Worm (Caenorhabditis elegans) whole organism, L3 larva: Measurements from ENCODE around the gene R10H10.3.
A peak's percentile ranks its signal among the peaks of the same experiment; 100 is the strongest.

Source experiments
- R02D3.7 ChIP-seq: fragments of 150-350 bp; optimal IDR thresholded peaks from 2 replicates; lab custom pipeline; 2014; ENCODE audit warnings: missing biosample characterization, missing genetic modification characterization
- aly-2 ChIP-seq: fragments of 150-350 bp; optimal IDR thresholded peaks from 2 replicates; lab custom pipeline; 2014; ENCODE audit warnings: missing biosample characterization, missing genetic modification characterization
- ama-1 ChIP-seq: fragments of 150-350 bp; optimal IDR thresholded peaks from 2 replicates; lab custom pipeline; 2018
- ceh-16 ChIP-seq: sonication (generic microtip); optimal IDR thresholded peaks from 2 replicates; lab custom pipeline; 2017; ENCODE audit warnings: missing biosample characterization, missing genetic modification characterization
- ceh-28 ChIP-seq: fragments of 150-350 bp; optimal IDR thresholded peaks from 2 replicates; lab custom pipeline; 2014; ENCODE audit warnings: missing biosample characterization, missing genetic modification reagents, missing genetic modification characterization
- ceh-82 ChIP-seq: fragments of 150-350 bp; optimal IDR thresholded peaks from 2 replicates; lab custom pipeline; 2014; ENCODE audit warnings: missing biosample characterization, missing genetic modification characterization
- ceh-9 ChIP-seq: sonication (generic microtip); optimal IDR thresholded peaks from 2 replicates; lab custom pipeline; 2018; ENCODE audit warnings: missing biosample characterization, missing genetic modification characterization
- daf-12 ChIP-seq: fragments of 150-350 bp; optimal IDR thresholded peaks from 2 replicates; lab custom pipeline; 2014; ENCODE audit warnings: missing biosample characterization, missing genetic modification reagents, missing genetic modification characterization
- egl-27 ChIP-seq: sonication (generic microtip); optimal IDR thresholded peaks from 4 replicates; lab custom pipeline; 2017; ENCODE audit warnings: missing biosample characterization, missing genetic modification reagents, missing genetic modification characterization
- egl-5 ChIP-seq: fragments of 150-350 bp; optimal IDR thresholded peaks from 2 replicates; lab custom pipeline; 2017; ENCODE audit warnings: missing biosample characterization, missing genetic modification reagents, missing genetic modification characterization, inconsistent platforms
- elt-1 ChIP-seq: fragments of 150-350 bp; optimal IDR thresholded peaks from 2 replicates; lab custom pipeline; 2014; ENCODE audit warnings: missing biosample characterization, missing genetic modification characterization
- elt-2 ChIP-seq: sonication (generic microtip); optimal IDR thresholded peaks from 2 replicates; lab custom pipeline; 2016; ENCODE audit warnings: missing genetic modification reagents, mild to moderate bottlenecking, missing genetic modification characterization, missing compliant biosample characterization
- elt-3 ChIP-seq, 3 experiments: fragments of 150-350 bp in 1 of 3; sonication (generic microtip) in 2 of 3; optimal IDR thresholded peaks; 2 replicates in 2 of 3; 4 replicates in 1 of 3; lab custom pipeline; 2014 to 2017; ENCODE audit warnings: missing biosample characterization in 3 of 3, missing genetic modification characterization in 3 of 3
- fkh-10 ChIP-seq: sonication (generic microtip); optimal IDR thresholded peaks from 2 replicates; lab custom pipeline; 2017; ENCODE audit warnings: missing biosample characterization, missing genetic modification reagents, missing genetic modification characterization
- fkh-2 ChIP-seq: fragments of 150-350 bp; optimal IDR thresholded peaks from 2 replicates; lab custom pipeline; 2014; ENCODE audit warnings: missing biosample characterization, missing genetic modification reagents, missing genetic modification characterization
- fos-1 ChIP-seq: fragments of 150-350 bp; optimal IDR thresholded peaks from 2 replicates; lab custom pipeline; 2014; ENCODE audit warnings: missing biosample characterization, missing genetic modification characterization
- hmg-11 ChIP-seq: sonication (generic microtip); optimal IDR thresholded peaks from 2 replicates; lab custom pipeline; 2016; ENCODE audit warnings: missing genetic modification characterization, missing compliant biosample characterization
- jun-1 ChIP-seq: fragments of 150-350 bp; optimal IDR thresholded peaks from 2 replicates; lab custom pipeline; 2014; ENCODE audit warnings: missing biosample characterization, missing genetic modification reagents, missing genetic modification characterization
- lin-15B ChIP-seq: fragments of 150-350 bp; optimal IDR thresholded peaks from 2 replicates; lab custom pipeline; 2014; ENCODE audit warnings: missing biosample characterization, missing genetic modification characterization
- lin-39 ChIP-seq: fragments of 150-350 bp; optimal IDR thresholded peaks from 2 replicates; lab custom pipeline; 2018; ENCODE audit warnings: missing biosample characterization, missing genetic modification reagents, missing genetic modification characterization
- lsy-12 ChIP-seq: sonication (generic microtip); optimal IDR thresholded peaks from 2 replicates; lab custom pipeline; 2016; ENCODE audit warnings: mild to moderate bottlenecking, missing genetic modification characterization, missing compliant biosample characterization
- mdl-1 ChIP-seq: fragments of 150-350 bp; optimal IDR thresholded peaks from 2 replicates; lab custom pipeline; 2014; ENCODE audit warnings: missing biosample characterization, missing genetic modification characterization
- mml-1 ChIP-seq: fragments of 150-350 bp; sonication (generic microtip); optimal IDR thresholded peaks from 3 replicates; lab custom pipeline; 2014; ENCODE audit warnings: missing biosample characterization, missing genetic modification characterization
- nfya-1 ChIP-seq: sonication (generic microtip); optimal IDR thresholded peaks from 2 replicates; lab custom pipeline; 2017; ENCODE audit warnings: missing genetic modification characterization, mild to moderate bottlenecking, missing compliant biosample characterization, antibody characterized with exemption, moderate library complexity; ENCODE audit not compliant: insufficient read depth
- nhr-11 ChIP-seq: fragments of 150-350 bp; optimal IDR thresholded peaks from 2 replicates; lab custom pipeline; 2014; ENCODE audit warnings: missing biosample characterization, missing genetic modification characterization
- nhr-12 ChIP-seq: fragments of 150-350 bp; optimal IDR thresholded peaks from 2 replicates; lab custom pipeline; 2014; ENCODE audit warnings: missing biosample characterization, missing genetic modification characterization
- nhr-23 ChIP-seq: fragments of 150-350 bp; optimal IDR thresholded peaks from 2 replicates; lab custom pipeline; 2014; ENCODE audit warnings: missing biosample characterization, missing genetic modification reagents, missing genetic modification characterization
- nhr-237 ChIP-seq: fragments of 150-350 bp; optimal IDR thresholded peaks from 2 replicates; lab custom pipeline; 2014; ENCODE audit warnings: missing biosample characterization, missing genetic modification characterization
- nhr-25 ChIP-seq: sonication (generic microtip); optimal IDR thresholded peaks from 2 replicates; lab custom pipeline; 2017; ENCODE audit warnings: missing biosample characterization, missing genetic modification characterization
- nhr-28 ChIP-seq: fragments of 150-350 bp; optimal IDR thresholded peaks from 2 replicates; lab custom pipeline; 2014; ENCODE audit warnings: missing biosample characterization, missing genetic modification characterization
- nhr-43 ChIP-seq: sonication (generic microtip); optimal IDR thresholded peaks from 2 replicates; lab custom pipeline; 2016; ENCODE audit warnings: mild to moderate bottlenecking, missing genetic modification characterization, missing compliant biosample characterization; ENCODE audit not compliant: poor library complexity, severe bottlenecking
- nhr-67 ChIP-seq: fragments of 150-350 bp; optimal IDR thresholded peaks from 2 replicates; lab custom pipeline; 2014; ENCODE audit warnings: missing biosample characterization, missing genetic modification characterization
- nhr-76 ChIP-seq: fragments of 150-350 bp; sonication (generic microtip); optimal IDR thresholded peaks from 5 replicates; lab custom pipeline; 2014; ENCODE audit warnings: missing biosample characterization, missing genetic modification characterization
- nhr-77 ChIP-seq: fragments of 150-350 bp; optimal IDR thresholded peaks from 2 replicates; lab custom pipeline; 2014; ENCODE audit warnings: missing biosample characterization, missing genetic modification characterization
- pha-4 ChIP-seq: fragments of 150-350 bp; optimal IDR thresholded peaks from 2 replicates; lab custom pipeline; 2014; ENCODE audit warnings: missing biosample characterization, missing genetic modification reagents, missing genetic modification characterization
- pqm-1 ChIP-seq: fragments of 150-350 bp; optimal IDR thresholded peaks from 2 replicates; lab custom pipeline; 2017; ENCODE audit warnings: missing biosample characterization, missing genetic modification characterization, inconsistent platforms
- sea-2 ChIP-seq: fragments of 150-350 bp; sonication (generic microtip); optimal IDR thresholded peaks from 4 replicates; lab custom pipeline; 2014; ENCODE audit warnings: missing biosample characterization, missing genetic modification reagents, missing genetic modification characterization
- skn-1 ChIP-seq: fragments of 150-350 bp; optimal IDR thresholded peaks from 2 replicates; lab custom pipeline; 2014; ENCODE audit warnings: missing biosample characterization, missing genetic modification characterization
- snpc-4 ChIP-seq: fragments of 150-350 bp; optimal IDR thresholded peaks from 2 replicates; lab custom pipeline; 2014; ENCODE audit warnings: missing biosample characterization, missing genetic modification characterization
- tbx-2 ChIP-seq: sonication (generic microtip); optimal IDR thresholded peaks from 2 replicates; lab custom pipeline; 2016; ENCODE audit warnings: mild to moderate bottlenecking, missing genetic modification characterization, missing compliant biosample characterization
- unc-39 ChIP-seq: sonication (generic microtip); optimal IDR thresholded peaks from 4 replicates; lab custom pipeline; 2017; ENCODE audit warnings: missing biosample characterization, missing genetic modification characterization
- unc-62 ChIP-seq: fragments of 150-350 bp; sonication (generic microtip); optimal IDR thresholded peaks from 4 replicates; lab custom pipeline; 2014; ENCODE audit warnings: missing biosample characterization, missing genetic modification reagents, missing genetic modification characterization
- zag-1 ChIP-seq: fragments of 150-350 bp; optimal IDR thresholded peaks from 2 replicates; lab custom pipeline; 2014; ENCODE audit warnings: missing biosample characterization, missing genetic modification characterization
- ztf-11 ChIP-seq: fragments of 150-350 bp; optimal IDR thresholded peaks from 2 replicates; lab custom pipeline; 2014; ENCODE audit warnings: missing biosample characterization, missing genetic modification characterization
- ztf-4 ChIP-seq: fragments of 150-350 bp; optimal IDR thresholded peaks from 2 replicates; lab custom pipeline; 2014; ENCODE audit warnings: missing biosample characterization, missing genetic modification characterization

R10H10.3 gene

DNA sequence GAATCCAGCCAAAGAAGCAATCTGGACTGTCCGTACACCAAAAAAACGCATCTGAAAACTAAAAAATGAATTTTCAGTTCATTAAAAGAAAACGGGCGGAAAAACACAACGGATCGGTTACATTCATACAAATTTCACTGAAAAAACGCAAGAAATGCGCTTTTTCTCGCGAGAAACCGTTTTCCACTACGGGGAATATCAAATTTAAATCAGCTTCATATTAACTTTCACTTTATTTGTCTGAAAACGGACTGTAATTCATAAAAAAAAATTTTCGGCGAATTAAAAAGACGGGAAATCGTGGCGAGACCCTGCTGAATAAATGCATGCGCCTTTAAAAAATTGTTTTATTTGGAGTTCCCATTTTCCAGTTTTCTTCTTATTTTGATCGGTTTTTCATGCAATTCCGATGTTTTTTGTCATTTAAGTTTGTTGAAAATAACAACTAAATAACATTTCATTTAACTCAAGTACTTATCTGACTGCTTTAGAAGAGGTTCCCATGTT is 20.5 kb upstream of the R10H10.3 start, which contains the start of gene pges-2:
TSS of gene pges-2 (minus strand) at position 51 of the 507 bp plus-strand sequence.
- peak; percentile 40 for TF ChIP-seq lin-15B
- no peak for TF ChIP-seq nhr-25 (tag; lab: Kevin White, UChicago)
- TF ChIP-seq ceh-9, result no peak
- no peak for TF ChIP-seq daf-12 (tag; lab: Kevin White, UChicago)
- TF ChIP-seq nhr-28, result no peak
- no peak for TF ChIP-seq elt-2 (tag; lab: Kevin White, UChicago)
- no peak for TF ChIP-seq lin-39
- TF ChIP-seq mml-1 (tag; lab: Kevin White, UChicago), result no peak
- no peak for TF ChIP-seq fkh-2 (tag; lab: Kevin White, UChicago)
- TF ChIP-seq snpc-4 (tag; lab: Kevin White, UChicago), result peak; percentile 3
- TF ChIP-seq fos-1 (tag; lab: Kevin White, UChicago), result no peak
- peak; percentile 35 for TF ChIP-seq pqm-1
- TF ChIP-seq unc-39 (tag; lab: Kevin White, UChicago), result no peak
- no peak for TF ChIP-seq skn-1 (tag; lab: Kevin White, UChicago)
- TF ChIP-seq ceh-16, result no peak
- peak; percentile 43 for TF ChIP-seq nfya-1
- no peak for TF ChIP-seq ztf-11 (tag; lab: Kevin White, UChicago)
- no peak for TF ChIP-seq egl-27 (tag; lab: Kevin White, UChicago)
- peak; percentile 36 for TF ChIP-seq pha-4
- no peak for TF ChIP-seq nhr-77 (tag; lab: Kevin White, UChicago)
- peak; percentile 42 for TF ChIP-seq hmg-11 (tag; lab: Kevin White, UChicago)
- TF ChIP-seq aly-2 (tag; lab: Kevin White, UChicago), result no peak
- no peak for TF ChIP-seq mdl-1
- TF ChIP-seq elt-3 (tag; optimal IDR thresholded peaks at IDR 0.05; lab: Kevin White, UChicago), result no peak
- no peak for TF ChIP-seq jun-1
- no peak for TF ChIP-seq ceh-28 (tag; lab: Kevin White, UChicago)
- no peak for TF ChIP-seq ceh-82 (tag; lab: Kevin White, UChicago)
- no peak for TF ChIP-seq nhr-12 (tag; lab: Kevin White, UChicago)
- TF ChIP-seq, all 47 proteins: peak for 6

ce11 chrIV:10368326-10368725 is 20.0 kb upstream of the R10H10.3 start, which contains the start of gene iars-1:
TSS of gene iars-1 (plus strand) at chrIV:10368601.
- TF ChIP-seq nhr-25 (tag; lab: Kevin White, UChicago), result no peak
- TF ChIP-seq, all 47 proteins: peak for 0

- TF ChIP-seq tbx-2 (peak; percentile 51), unc-39 (tag; lab: Kevin White, UChicago) (no peak), elt-1 (tag; lab: Kevin White, UChicago) (no peak), jun-1 (peak; percentile 19), nhr-25 (tag; lab: Kevin White, UChicago) (peak; percentile 25), pqm-1 (peak; percentile 23), fos-1 (tag; lab: Kevin White, UChicago) (no peak), mdl-1 (no peak), nhr-77 (tag; lab: Kevin White, UChicago) (peak; percentile 19), skn-1 (tag; lab: Kevin White, UChicago) (no peak), sea-2 (GFP tag; lab: Kevin White, UChicago) (no peak), nhr-28 (no peak), ztf-11 (tag; lab: Kevin White, UChicago) (no peak), egl-5 (tag; lab: Kevin White, UChicago) (peak; percentile 91), ceh-9 (no peak), ceh-28 (tag; lab: Kevin White, UChicago) (peak; percentile 47), mml-1 (tag; lab: Kevin White, UChicago) (no peak), nhr-23 (tag; lab: Kevin White, UChicago) (peak; percentile 77), nhr-237 (tag; lab: Kevin White, UChicago) (no peak), elt-2 (tag; lab: Kevin White, UChicago) (peak; percentile 20), nfya-1 (peak; percentile 72), lin-39 (no peak), R02D3.7 (tag; lab: Kevin White, UChicago) (peak; percentile 13), nhr-76 (tag; lab: Kevin White, UChicago) (no peak), ztf-4 (tag; lab: Kevin White, UChicago) (no peak), nhr-11 (tag; lab: Kevin White, UChicago) (no peak), ceh-16 (no peak), aly-2 (tag; lab: Kevin White, UChicago) (no peak), daf-12 (tag; lab: Kevin White, UChicago) (no peak), fkh-10 (GFP tag; lab: Kevin White, UChicago) (no peak), fkh-2 (tag; lab: Kevin White, UChicago) (no peak), lsy-12 (tag; lab: Kevin White, UChicago) (peak; percentile 42), nhr-43 (no peak), ama-1 (lab: Kevin White, UChicago) (no peak), elt-3 (tag; optimal IDR thresholded peaks at IDR 0.05; lab: Kevin White, UChicago) (no peak), nhr-67 (no peak), unc-62 (GFP tag; lab: Kevin White, UChicago) (no peak), snpc-4 (tag; lab: Kevin White, UChicago) (peak; percentile 60), hmg-11 (tag; lab: Kevin White, UChicago) (peak; percentile 78), lin-15B (peak; percentile 67), nhr-12 (tag; lab: Kevin White, UChicago) (no peak), zag-1 (tag; lab: Kevin White, UChicago) (no peak), pha-4 (peak; percentile 86)
These were observed 14.5 kb upstream of the R10H10.3 start, which contains the start of gene mpz-5 for ce11 chrIV:10373772-10374288. TSS of gene mpz-5 (minus strand) at chrIV:10373822.
